Fruit fly (Drosophila melanogaster): ENCODE measurements around the gene chif.

- TF ChIP-seq CG8319 (GFP tag; optimal IDR thresholded peaks at IDR 0.05) (peak; percentile 56), CG32006 (GFP tag; optimal IDR thresholded peaks at IDR 0.05) (no peak), cyc (GFP tag; optimal IDR thresholded peaks at IDR 0.05) (peak; percentile 76), Eip78C (GFP tag) (peak; percentile 91), fkh (GFP tag; optimal IDR thresholded peaks at IDR 0.05) (peak; percentile 69)
These were observed 52.7 kb downstream of the chif start, which contains the start of the genes heix and CG17328 for dm6 chr2L:16299466-16300311.
